Fruit fly (Drosophila melanogaster) Kc167 (cell line): ENCODE results near the gene CG4955.

Source experiments
- Myc ChIP-seq: fragments of >200 bp; optimal IDR thresholded peaks from 2 replicates; lab custom pipeline; 2017; ENCODE audit warnings: missing external identifiers
- Sin3A ChIP-seq: fragments of >200 bp; optimal IDR thresholded peaks from 2 replicates; lab custom pipeline; 2018; ENCODE audit warnings: missing external identifiers
- h ChIP-seq: fragments of >200 bp; optimal IDR thresholded peaks from 3 replicates; lab custom pipeline; 2018; ENCODE audit warnings: missing external identifiers
- insv ChIP-seq: fragments of >200 bp; optimal IDR thresholded peaks from 3 replicates; lab custom pipeline; 2018; ENCODE audit warnings: missing external identifiers
- psq ChIP-seq: fragments of >200 bp; optimal IDR thresholded peaks from 2 replicates; lab custom pipeline; 2017; ENCODE audit warnings: missing external identifiers
- ttk ChIP-seq: sonication (Bioruptor generic); optimal IDR thresholded peaks from 2 replicates; lab custom pipeline; 2017; ENCODE audit warnings: missing external identifiers

The CG4955 gene

DNA sequence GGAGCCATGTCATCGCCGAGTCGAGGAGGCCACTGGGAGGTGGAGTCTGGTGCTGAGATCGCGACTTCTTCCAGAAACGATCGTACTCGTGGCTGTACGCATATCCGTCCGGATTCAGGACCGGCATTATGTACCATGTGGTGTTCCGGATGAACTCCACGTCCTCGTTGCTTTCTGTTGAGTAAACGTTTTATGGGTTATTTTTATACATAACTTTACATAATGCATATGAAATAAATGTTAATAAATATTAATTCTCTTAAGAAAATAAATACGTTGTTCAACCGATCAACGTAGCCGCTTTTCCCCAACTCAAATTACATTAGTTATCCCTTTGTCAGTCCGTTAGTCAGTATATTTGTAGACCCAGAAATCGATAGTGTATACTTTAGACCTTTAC, at the start of gene CG4955:
Gene CG4955, plus strand, starts transcription at position 301 of the 400 bp plus-strand sequence.
- no peak for TF ChIP-seq Myc (lab: Kevin White, UChicago)
- no peak for TF ChIP-seq h (lab: Kevin White, UChicago)
- TF ChIP-seq ttk, result no peak
- TF ChIP-seq psq (lab: Kevin White, UChicago), result no peak
- no peak for TF ChIP-seq insv (lab: Kevin White, UChicago)
- TF ChIP-seq Sin3A (lab: Kevin White, UChicago), result no peak

DNA sequence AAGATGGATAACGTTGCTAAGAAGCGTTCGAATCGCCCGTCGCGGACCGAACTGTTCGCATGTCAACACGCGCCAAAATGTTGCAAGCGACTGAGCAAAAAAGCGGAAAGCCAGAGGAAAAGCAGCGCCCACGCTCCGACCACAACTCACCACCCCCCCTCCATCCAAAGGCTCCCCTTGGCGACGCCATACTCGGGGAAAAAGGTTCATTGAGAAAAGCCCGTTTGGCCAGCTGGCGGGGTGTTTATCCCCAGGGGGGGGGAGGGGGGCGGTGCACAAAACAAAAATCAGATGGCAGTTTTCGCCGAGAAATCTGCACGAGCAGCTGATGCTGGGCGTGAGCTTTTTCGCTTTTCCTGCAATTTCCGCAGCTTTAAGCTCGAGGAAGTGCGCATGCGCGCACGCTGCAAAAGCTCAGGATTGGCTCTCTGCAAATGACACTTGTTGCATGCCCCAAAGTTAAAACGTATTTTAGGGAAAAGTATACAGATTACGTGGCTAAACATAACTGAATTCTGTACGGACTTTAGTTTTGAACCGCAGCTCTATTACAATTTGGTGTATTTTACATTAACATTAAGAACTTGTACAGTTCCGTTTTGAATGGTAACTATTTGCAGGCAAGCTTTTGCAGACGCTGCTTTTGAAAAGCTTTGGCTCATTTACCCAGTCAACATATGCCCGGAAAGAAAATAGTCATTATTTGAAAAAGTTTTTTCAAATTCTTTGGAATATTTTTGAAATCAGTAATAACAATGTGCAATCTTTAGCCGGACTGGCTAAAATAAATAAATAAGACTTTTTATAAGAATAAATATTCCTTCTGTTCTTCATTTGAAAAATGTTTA, 33.3 kb upstream of the CG4955 start:
- TF ChIP-seq ttk, result no peak
- no peak for TF ChIP-seq insv (lab: Kevin White, UChicago)
- TF ChIP-seq h (lab: Kevin White, UChicago), result no peak
- TF ChIP-seq Sin3A (lab: Kevin White, UChicago), result no peak
- TF ChIP-seq Myc (lab: Kevin White, UChicago), result no peak
- TF ChIP-seq psq (lab: Kevin White, UChicago), result no peak

DNA sequence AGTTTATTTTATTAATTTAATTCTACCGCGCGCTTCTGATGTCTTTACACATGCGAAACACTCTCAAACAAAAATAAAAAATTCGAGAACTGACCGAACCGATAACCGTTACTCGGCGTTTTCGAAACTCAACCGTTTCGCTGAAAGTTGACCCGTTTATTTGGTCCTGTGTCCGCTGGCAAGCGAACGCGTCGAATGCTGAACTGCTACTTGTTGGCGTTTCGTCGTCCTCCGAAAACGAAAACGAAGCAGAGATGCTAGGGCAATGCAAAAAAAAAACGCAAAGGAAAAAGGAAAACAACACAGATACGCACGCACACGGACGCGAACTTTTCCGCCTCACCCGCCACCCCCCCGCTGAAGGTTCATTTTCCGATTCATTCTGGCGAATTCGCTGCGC, 14.6 kb upstream of the CG4955 start, which contains the start of gene CG45002:
Gene CG45002, minus strand, starts transcription at position 101 of the 400 bp plus-strand sequence.
- TF ChIP-seq ttk (no peak), Sin3A (lab: Kevin White, UChicago) (no peak), psq (lab: Kevin White, UChicago) (no peak), h (lab: Kevin White, UChicago) (no peak)

DNA sequence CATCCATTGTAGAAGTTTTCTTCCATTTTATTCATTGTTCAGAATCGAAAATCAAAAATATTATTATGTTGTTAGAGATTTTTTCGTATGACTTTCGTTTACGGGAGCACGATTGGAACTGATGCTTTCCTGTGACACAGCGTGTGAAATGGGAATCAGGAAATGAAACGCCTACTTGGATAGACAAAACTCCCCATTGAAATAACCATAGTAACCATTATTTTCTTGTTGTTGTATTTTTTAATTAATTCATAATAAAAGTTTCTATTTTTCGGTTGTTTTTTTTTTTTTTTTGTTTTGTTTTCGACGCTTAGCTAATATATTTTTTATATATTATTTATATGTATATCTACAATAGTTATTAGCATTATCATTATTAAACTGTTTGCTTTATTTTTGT, 12.8 kb upstream of the CG4955 start, which contains the start of gene CG43077:
Gene CG43077, minus strand, starts transcription at position 101 of the 400 bp plus-strand sequence.
- TF ChIP-seq insv (lab: Kevin White, UChicago), result no peak
- no peak for TF ChIP-seq h (lab: Kevin White, UChicago)
- TF ChIP-seq psq (lab: Kevin White, UChicago), result no peak
- TF ChIP-seq Myc (lab: Kevin White, UChicago), result no peak

DNA sequence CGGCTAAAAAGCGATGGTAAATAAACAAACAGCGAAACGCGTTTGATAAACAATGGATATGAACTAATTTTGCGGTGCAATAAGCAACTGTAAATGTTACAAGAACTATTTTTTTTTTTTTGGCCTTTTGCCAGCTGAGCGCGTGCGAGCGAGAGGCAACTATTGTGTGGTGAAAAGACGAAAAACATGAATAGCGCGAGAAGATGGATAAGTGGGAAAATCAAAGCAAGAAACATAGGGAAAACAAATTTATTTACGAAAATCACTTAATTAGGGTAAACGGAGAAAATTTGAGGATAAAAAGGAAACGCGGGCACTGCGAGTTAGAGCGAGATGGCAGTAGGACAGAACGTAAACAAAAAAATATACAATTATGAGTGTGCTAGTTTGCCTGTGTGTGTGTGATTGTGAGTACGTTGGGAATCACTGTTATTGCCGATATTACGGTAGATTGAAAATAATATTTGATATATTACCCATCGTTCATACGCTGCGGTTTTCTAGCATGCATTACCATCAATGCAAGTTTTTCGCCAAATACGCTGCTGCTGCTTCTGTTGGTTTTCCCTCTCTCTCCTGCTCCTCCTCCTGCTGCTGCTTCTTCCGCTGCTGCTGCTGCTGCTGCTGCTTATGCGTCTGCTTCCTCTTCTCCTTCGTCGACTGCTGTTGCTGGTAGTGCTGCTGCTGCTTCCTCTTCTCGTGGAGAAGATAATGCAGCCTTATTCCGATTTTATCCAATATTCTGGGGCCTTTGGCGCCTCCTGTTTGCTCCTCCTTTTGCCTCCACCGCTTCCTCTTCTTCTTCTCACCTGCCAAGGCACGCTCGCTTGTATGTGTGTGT, 4.6 kb upstream of the CG4955 start:
- TF ChIP-seq psq (lab: Kevin White, UChicago) (no peak), insv (lab: Kevin White, UChicago) (no peak), ttk (no peak), Sin3A (lab: Kevin White, UChicago) (no peak), h (lab: Kevin White, UChicago) (no peak), Myc (lab: Kevin White, UChicago) (no peak)

DNA sequence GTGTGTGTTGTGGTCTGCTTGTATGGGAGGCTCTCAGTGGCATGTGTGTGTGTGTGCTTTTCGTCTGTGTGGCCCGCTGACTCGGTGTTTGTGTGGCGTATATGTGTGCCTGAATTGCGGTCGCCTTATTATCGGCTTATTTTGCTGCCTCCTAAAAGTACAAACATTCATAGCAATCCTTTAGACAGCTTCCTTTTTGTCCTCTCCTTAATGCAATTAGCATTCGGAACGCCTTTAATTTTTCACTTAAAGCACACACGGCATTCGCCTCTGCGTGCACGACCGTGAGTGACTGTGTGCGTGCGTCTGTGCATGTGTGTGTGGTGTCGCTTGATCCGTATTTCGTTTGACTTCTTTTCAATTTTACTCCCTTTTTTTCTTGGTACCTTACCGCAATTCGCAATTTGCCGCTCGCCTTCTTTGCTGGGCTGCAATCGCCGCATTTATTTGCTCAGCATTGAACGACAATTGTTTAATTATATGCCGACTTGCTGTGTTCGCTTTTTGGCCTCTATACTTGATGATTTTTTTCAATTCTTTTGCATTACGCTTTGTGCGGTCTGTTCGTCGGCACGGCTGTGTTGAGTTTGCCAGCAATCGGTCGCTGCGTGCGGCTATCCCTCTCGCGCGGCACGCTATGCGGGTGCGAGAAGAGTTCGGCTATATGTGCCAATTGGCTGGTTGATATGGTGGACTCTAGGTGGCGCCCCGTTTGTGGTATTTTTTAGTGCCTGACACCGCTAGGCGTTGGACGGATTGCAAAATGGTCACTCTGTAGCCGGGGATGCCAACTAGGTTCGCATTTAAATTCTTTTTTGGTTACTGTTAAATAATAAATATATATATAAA, 3.7 kb upstream of the CG4955 start, which contains the start of gene wcy:
Gene wcy, minus strand, starts transcription at position 608 of the 849 bp plus-strand sequence.
- no peak for TF ChIP-seq Sin3A (lab: Kevin White, UChicago)
- TF ChIP-seq psq (lab: Kevin White, UChicago), result peak; percentile 78

DNA sequence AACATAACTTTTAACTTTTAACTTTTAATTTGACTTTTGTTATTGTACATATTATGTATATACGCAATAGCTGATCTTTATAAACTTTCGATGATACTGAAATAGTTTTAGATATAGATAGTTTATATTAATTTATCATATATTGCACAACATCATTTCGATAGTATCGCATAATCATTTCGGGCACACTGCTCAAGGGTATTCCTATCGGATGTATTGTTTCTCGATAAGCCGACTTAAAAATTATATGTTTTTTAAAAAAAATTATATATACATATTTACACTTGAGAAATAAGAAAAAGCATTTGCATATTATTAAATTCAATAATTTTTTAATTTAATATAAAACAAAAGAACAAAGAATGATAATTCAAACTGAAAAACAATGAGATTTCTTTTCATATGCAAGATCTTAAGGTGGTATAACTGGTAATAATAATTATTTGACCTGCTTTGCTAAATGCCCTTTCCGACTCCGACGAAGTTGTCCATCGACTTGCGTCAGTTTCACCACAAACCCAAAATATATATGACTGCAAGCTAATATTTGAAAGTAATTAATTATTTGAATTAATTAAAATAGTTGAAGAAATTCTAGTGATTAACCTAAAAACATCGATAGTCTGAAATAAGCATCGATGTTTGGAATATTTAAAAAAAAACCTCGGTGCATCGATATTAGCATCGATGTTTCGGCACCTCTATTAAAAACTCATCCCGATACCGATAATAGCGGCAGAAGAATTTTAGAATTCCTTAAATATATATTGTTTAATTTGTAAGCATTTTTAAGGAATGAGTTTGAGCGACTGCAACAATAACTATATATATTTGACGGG, 2.9 kb upstream of the CG4955 start, which contains the start of gene CG4949:
Gene CG4949, plus strand, starts transcription at position 698 of the 839 bp plus-strand sequence.
- TF ChIP-seq psq (lab: Kevin White, UChicago) (no peak), Myc (lab: Kevin White, UChicago) (no peak), Sin3A (lab: Kevin White, UChicago) (no peak), h (lab: Kevin White, UChicago) (no peak), insv (lab: Kevin White, UChicago) (no peak), ttk (no peak)

DNA sequence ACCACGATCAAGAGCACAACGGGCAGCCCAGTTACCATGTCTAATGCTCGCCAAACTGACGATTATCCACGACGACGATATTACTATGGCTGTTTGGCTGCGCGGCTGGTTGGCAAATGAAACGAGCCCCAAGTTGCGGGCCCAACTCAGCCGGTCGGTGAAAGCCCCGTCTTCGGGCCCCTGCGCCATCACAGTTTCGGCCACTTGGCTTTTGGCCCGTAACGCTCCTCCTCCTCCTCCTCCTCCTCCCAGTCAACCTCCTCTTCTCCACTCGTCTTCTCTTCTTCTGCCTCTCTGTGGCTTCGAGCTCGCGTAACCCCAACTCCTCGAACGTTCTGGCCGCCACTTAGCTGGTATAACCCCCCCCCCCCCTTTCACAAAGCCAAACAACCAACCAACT, 6.3 kb downstream of the CG4955 start, which contains the start of gene CG8945:
Gene CG8945, minus strand, starts transcription at position 101 of the 400 bp plus-strand sequence.
- TF ChIP-seq psq (lab: Kevin White, UChicago) (no peak), h (lab: Kevin White, UChicago) (no peak)

DNA sequence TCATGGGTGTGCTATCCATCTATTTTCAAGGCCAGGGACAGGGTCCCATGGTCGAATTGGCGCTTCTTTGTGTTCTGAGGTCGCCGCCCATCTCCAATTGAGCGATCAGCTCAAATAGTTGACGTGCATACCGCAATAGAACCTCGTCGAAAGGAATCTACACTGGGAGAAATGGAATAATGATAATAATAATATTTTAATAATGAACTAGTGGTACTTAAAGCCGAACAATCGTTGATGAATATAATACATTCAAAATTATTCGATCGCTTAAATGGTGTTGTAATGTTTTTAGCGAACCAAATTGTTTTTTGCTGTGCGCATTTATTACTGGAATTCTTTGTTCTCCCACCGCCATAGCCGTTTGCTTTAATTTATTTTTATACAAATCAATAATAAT, 9.3 kb downstream of the CG4955 start:
- TF ChIP-seq Sin3A (lab: Kevin White, UChicago), result no peak
- TF ChIP-seq Myc (lab: Kevin White, UChicago), result no peak
- no peak for TF ChIP-seq h (lab: Kevin White, UChicago)
- no peak for TF ChIP-seq psq (lab: Kevin White, UChicago)
- no peak for TF ChIP-seq insv (lab: Kevin White, UChicago)
- TF ChIP-seq ttk, result no peak
